Worm (Caenorhabditis elegans) whole organism, L4 larva: Measurements from ENCODE around the gene M01E10.3.

Experiments
- D1046.2 ChIP-seq: fragments of 200-800 bp; sonication (Bioruptor generic); IDR thresholded peaks from 2 replicates; pipeline ENCODE4 v1.3.6; 2022; ENCODE audit warnings: missing genetic modification characterization, missing compliant biosample characterization
- F44E2.7 ChIP-seq: fragments of 200-800 bp; sonication (Bioruptor generic); IDR thresholded peaks from 2 replicates; pipeline ENCODE4 v2.1.2; 2022; ENCODE audit warnings: missing genetic modification characterization, missing compliant biosample characterization
- Y105C5A.15 ChIP-seq: fragments of 200-800 bp; sonication (Bioruptor generic); IDR thresholded peaks from 2 replicates; pipeline ENCODE4 v1.3.6; 2022; ENCODE audit warnings: missing genetic modification characterization, missing compliant biosample characterization
- aha-1 ChIP-seq: fragments of 150-350 bp; peaks from one replicate; lab custom pipeline; 2014; ENCODE audit warnings: missing biosample characterization, missing genetic modification characterization
- arid-1 ChIP-seq: fragments of 200-800 bp; sonication (Bioruptor generic); conservative IDR thresholded peaks from 2 replicates; pipeline ENCODE4 v1.3.6; 2022; ENCODE audit warnings: missing genetic modification reagents, missing genetic modification characterization, missing compliant biosample characterization
- ceh-32 ChIP-seq: sonication (generic microtip); optimal IDR thresholded peaks from 2 replicates; lab custom pipeline; 2016; ENCODE audit warnings: mild to moderate bottlenecking, missing genetic modification characterization, missing compliant biosample characterization; ENCODE audit not compliant: poor library complexity
- ces-1 ChIP-seq: fragments of 150-350 bp; sonication (generic microtip); optimal IDR thresholded peaks from 4 replicates; lab custom pipeline; 2014; ENCODE audit warnings: missing biosample characterization, missing genetic modification reagents, missing genetic modification characterization
- daf-12 ChIP-seq: fragments of 150-350 bp; optimal IDR thresholded peaks from 2 replicates; lab custom pipeline; 2014; ENCODE audit warnings: missing biosample characterization, missing genetic modification reagents, missing genetic modification characterization
- daf-16 ChIP-seq, 3 experiments: sonication (generic microtip); optimal IDR thresholded peaks; 2 replicates each; lab custom pipeline; 2016 to 2017; ENCODE audit warnings: missing genetic modification characterization in 3 of 3, missing genetic modification reagents in 3 of 3, mild to moderate bottlenecking in 2 of 3, missing compliant biosample characterization in 2 of 3, missing biosample characterization in 1 of 3, moderate library complexity in 1 of 3
- dmd-6 ChIP-seq: fragments of 200-800 bp; sonication (Bioruptor generic); IDR thresholded peaks from 2 replicates; pipeline ENCODE4 v1.3.6; 2022; ENCODE audit warnings: missing genetic modification reagents, missing genetic modification characterization, missing compliant biosample characterization
- dpl-1 ChIP-seq: fragments of 150-350 bp; optimal IDR thresholded peaks from 2 replicates; lab custom pipeline; 2014; ENCODE audit warnings: missing biosample characterization, missing genetic modification reagents, missing genetic modification characterization
- duxl-1 ChIP-seq: sonication (generic microtip); optimal IDR thresholded peaks from 2 replicates; lab custom pipeline; 2016; ENCODE audit warnings: mild to moderate bottlenecking, missing genetic modification characterization, moderate library complexity, missing compliant biosample characterization; ENCODE audit not compliant: poor library complexity
- dve-1 ChIP-seq: sonication (generic microtip); optimal IDR thresholded peaks from 2 replicates; lab custom pipeline; 2017; ENCODE audit warnings: antibody characterized with exemption, mild to moderate bottlenecking, missing genetic modification characterization, missing compliant biosample characterization; ENCODE audit not compliant: insufficient read depth
- hif-1 ChIP-seq, 2 experiments: sonication (generic microtip); optimal IDR thresholded peaks; 2 replicates each; lab custom pipeline; 2016 to 2017; ENCODE audit warnings: missing compliant biosample characterization in 2 of 2, missing genetic modification characterization in 2 of 2, missing genetic modification reagents in 2 of 2, missing genotype in 2 of 2, mild to moderate bottlenecking in 1 of 2
- hlh-11 ChIP-seq: fragments of 200-800 bp; sonication (Bioruptor generic); optimal IDR thresholded peaks from 2 replicates; lab custom pipeline; 2018; ENCODE audit warnings: mild to moderate bottlenecking, missing genetic modification characterization, missing compliant biosample characterization
- hlh-30 ChIP-seq: sonication (generic microtip); optimal IDR thresholded peaks from 2 replicates; lab custom pipeline; 2017; ENCODE audit warnings: antibody characterized with exemption, mild to moderate bottlenecking, missing genetic modification characterization, missing compliant biosample characterization; ENCODE audit not compliant: insufficient read depth
- hmg-1.1 ChIP-seq: fragments of 200-800 bp; sonication (Bioruptor generic); IDR thresholded peaks from 2 replicates; pipeline ENCODE4 v1.3.6; 2022; ENCODE audit warnings: missing genetic modification reagents, missing genetic modification characterization, missing compliant biosample characterization
- jun-1 ChIP-seq: fragments of 150-350 bp; optimal IDR thresholded peaks from 2 replicates; lab custom pipeline; 2014; ENCODE audit warnings: missing biosample characterization, missing genetic modification reagents, missing genetic modification characterization
- lin-13 ChIP-seq: fragments of 150-350 bp; optimal IDR thresholded peaks from 2 replicates; lab custom pipeline; 2014; ENCODE audit warnings: missing biosample characterization, missing genetic modification reagents, missing genetic modification characterization
- lin-15B ChIP-seq: fragments of 150-350 bp; sonication (generic microtip); optimal IDR thresholded peaks from 3 replicates; lab custom pipeline; 2014; ENCODE audit warnings: missing biosample characterization, missing genetic modification characterization
- lin-38 ChIP-seq: fragments of 200-800 bp; sonication (Bioruptor generic); IDR thresholded peaks from 2 replicates; pipeline ENCODE4 v1.3.6; 2022; ENCODE audit warnings: missing genetic modification reagents, missing genetic modification characterization, missing compliant biosample characterization
- lsy-2 ChIP-seq, 2 experiments: fragments of 150-350 bp in 1 of 2; sonication (generic microtip) in 1 of 2; optimal IDR thresholded peaks; 2 replicates each; lab custom pipeline; 2014 to 2017; ENCODE audit warnings: missing biosample characterization in 2 of 2, missing genetic modification characterization in 2 of 2
- madf-5 ChIP-seq, 2 experiments: fragments of 200-800 bp; sonication (Bioruptor generic); IDR thresholded peaks; 2 replicates each; pipeline ENCODE4 v1.3.6; 2022; ENCODE audit warnings: missing compliant biosample characterization in 2 of 2, missing genetic modification characterization in 2 of 2
- madf-9 ChIP-seq: fragments of 200-800 bp; sonication (Bioruptor generic); conservative IDR thresholded peaks from 2 replicates; pipeline ENCODE4 v1.3.6; 2022; ENCODE audit warnings: missing genetic modification reagents, missing genetic modification characterization, missing compliant biosample characterization
- mdl-1 ChIP-seq, 2 experiments: fragments of 150-350 bp in 1 of 2; sonication (generic microtip) in 1 of 2; optimal IDR thresholded peaks; 2 replicates each; lab custom pipeline; 2014 to 2017; ENCODE audit warnings: missing biosample characterization in 2 of 2, missing genetic modification characterization in 2 of 2
- mdt-29 ChIP-seq: fragments of 200-800 bp; sonication (Bioruptor generic); IDR thresholded peaks from 2 replicates; pipeline ENCODE4 v1.3.6; 2022; ENCODE audit warnings: missing genetic modification reagents, missing genetic modification characterization, missing compliant biosample characterization
- mep-1 ChIP-seq: fragments of 150-350 bp; sonication (generic microtip); optimal IDR thresholded peaks from 3 replicates; lab custom pipeline; 2014; ENCODE audit warnings: missing biosample characterization, missing genetic modification characterization
- mes-2 ChIP-seq: sonication (generic microtip); optimal IDR thresholded peaks from 2 replicates; lab custom pipeline; 2016; ENCODE audit warnings: missing genotype, mild to moderate bottlenecking, missing genetic modification characterization, missing compliant biosample characterization; ENCODE audit not compliant: poor library complexity, severe bottlenecking
- nhr-10 ChIP-seq: fragments of 150-350 bp; optimal IDR thresholded peaks from 2 replicates; lab custom pipeline; 2014; ENCODE audit warnings: missing biosample characterization, missing genetic modification characterization
- nhr-102 ChIP-seq: sonication (generic microtip); optimal IDR thresholded peaks from 2 replicates; lab custom pipeline; 2016; ENCODE audit warnings: mild to moderate bottlenecking, missing genetic modification characterization, moderate library complexity, missing compliant biosample characterization
- nhr-11 ChIP-seq: fragments of 150-350 bp; optimal IDR thresholded peaks from 2 replicates; lab custom pipeline; 2014; ENCODE audit warnings: missing biosample characterization, missing genetic modification characterization
- nhr-111 ChIP-seq: fragments of 200-800 bp; sonication (Bioruptor generic); optimal IDR thresholded peaks from 2 replicates; lab custom pipeline; 2018; ENCODE audit warnings: mild to moderate bottlenecking, missing genetic modification characterization, missing compliant biosample characterization
- nhr-25 ChIP-seq: sonication (generic microtip); optimal IDR thresholded peaks from 2 replicates; lab custom pipeline; 2017; ENCODE audit warnings: missing genetic modification characterization, mild to moderate bottlenecking, missing compliant biosample characterization, antibody characterized with exemption, moderate library complexity, borderline replicate concordance; ENCODE audit not compliant: insufficient read depth
- nhr-28 ChIP-seq: fragments of 150-350 bp; optimal IDR thresholded peaks from 2 replicates; lab custom pipeline; 2014; ENCODE audit warnings: missing biosample characterization, missing genetic modification characterization
- nhr-6 ChIP-seq: fragments of 150-350 bp; optimal IDR thresholded peaks from 2 replicates; lab custom pipeline; 2014; ENCODE audit warnings: missing biosample characterization, missing genetic modification characterization
- nhr-76 ChIP-seq: fragments of 150-350 bp; optimal IDR thresholded peaks from 2 replicates; lab custom pipeline; 2014; ENCODE audit warnings: missing biosample characterization, missing genetic modification characterization
- nhr-77 ChIP-seq: fragments of 150-350 bp; optimal IDR thresholded peaks from 2 replicates; lab custom pipeline; 2014; ENCODE audit warnings: missing biosample characterization, missing genetic modification characterization
- pha-4 ChIP-seq, 2 experiments: fragments of 150-350 bp in 1 of 2; fragments of 200-800 bp in 1 of 2; sonication (Bioruptor generic) in 1 of 2; IDR thresholded peaks in 1 of 2; optimal IDR thresholded peaks in 1 of 2; 2 replicates each; pipeline versions ENCODE4 v1.3.6 to Lab custom; 2014 to 2022; ENCODE audit warnings: missing genetic modification characterization in 2 of 2, missing genetic modification reagents in 2 of 2, missing biosample characterization in 1 of 2, missing compliant biosample characterization in 1 of 2
- php-3 ChIP-seq: fragments of 200-800 bp; sonication (Bioruptor generic); IDR thresholded peaks from 2 replicates; pipeline ENCODE4 v1.3.6; 2022; ENCODE audit warnings: missing genetic modification reagents, missing genetic modification characterization, missing compliant biosample characterization
- pqm-1 ChIP-seq: sonication (generic microtip); optimal IDR thresholded peaks from 2 replicates; lab custom pipeline; 2017; ENCODE audit warnings: missing biosample characterization, missing genetic modification characterization
- set-16 ChIP-seq: fragments of 200-800 bp; sonication (Bioruptor generic); IDR thresholded peaks from 2 replicates; pipeline ENCODE4 v1.3.6; 2022; ENCODE audit warnings: missing genetic modification reagents, missing genetic modification characterization, missing compliant biosample characterization
- spr-1 ChIP-seq: sonication (generic microtip); optimal IDR thresholded peaks from 2 replicates; lab custom pipeline; 2016; ENCODE audit warnings: mild to moderate bottlenecking, missing genetic modification characterization, missing compliant biosample characterization
- tra-1 ChIP-seq: fragments of 200-800 bp; sonication (Bioruptor generic); IDR thresholded peaks from 2 replicates; pipeline ENCODE4 v1.3.6; 2022; ENCODE audit warnings: missing genetic modification reagents, missing genetic modification characterization, missing compliant biosample characterization
- unc-62 ChIP-seq, 3 experiments: fragments of 150-350 bp in 1 of 3; sonication (generic microtip); optimal IDR thresholded peaks in 2 of 3; peaks in 1 of 3; 1 replicate in 1 of 3; 2 replicates in 2 of 3; lab custom pipeline; 2014 to 2017; ENCODE audit warnings: missing biosample characterization in 3 of 3, missing genetic modification characterization in 3 of 3, missing genetic modification reagents in 3 of 3, missing genotype in 1 of 3
- zip-2 ChIP-seq: fragments of 150-350 bp; optimal IDR thresholded peaks from 2 replicates; lab custom pipeline; 2014; ENCODE audit warnings: missing biosample characterization, missing genetic modification characterization

M01E10.3 gene

DNA sequence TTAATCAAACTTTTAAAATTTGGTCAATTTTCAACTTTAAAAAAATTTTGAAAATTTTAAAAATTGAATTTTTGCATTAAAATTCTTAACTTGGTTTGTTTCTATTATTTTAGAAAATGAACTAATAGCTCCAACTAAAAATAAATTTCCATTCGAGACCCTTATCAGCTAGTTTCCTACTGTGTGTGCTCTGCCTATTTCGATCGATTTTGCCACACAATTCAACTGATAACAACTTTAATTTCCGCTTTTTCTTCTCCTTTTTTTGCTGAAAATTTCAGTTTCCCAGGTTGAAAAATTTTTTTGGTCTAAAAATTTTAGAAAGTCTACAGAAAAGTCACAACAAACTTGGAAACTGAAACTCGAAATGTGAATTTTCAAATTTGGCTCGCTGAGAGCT lies 37.4 kb upstream of the M01E10.3 start:
- no peak for TF ChIP-seq daf-16 (GFP tag; optimal IDR thresholded peaks at IDR 0.05; lab: Kevin White, UChicago)
- TF ChIP-seq daf-16 (tag; optimal IDR thresholded peaks at IDR 0.05; lab: Kevin White, UChicago): peak; percentile 54
- no peak for TF ChIP-seq mdt-29
- peak; percentile 64 for TF ChIP-seq pqm-1 (tag; lab: Kevin White, UChicago)
- no peak for TF ChIP-seq F44E2.7 (GFP tag; lab: Robert Waterston, UW)
- TF ChIP-seq lin-15B (tag; lab: Kevin White, UChicago): no peak
- peak; percentile 65 for TF ChIP-seq nhr-28
- no peak for TF ChIP-seq madf-9 (GFP tag; lab: Robert Waterston, UW)
- TF ChIP-seq spr-1 (tag; lab: Kevin White, UChicago): no peak
- peak in 1 of 2 experiments; percentile 57 for TF ChIP-seq unc-62 (GFP tag; optimal IDR thresholded peaks at IDR 0.05 in 1 of 2; lab: Kevin White, UChicago)
- TF ChIP-seq unc-62 (tag; optimal IDR thresholded peaks at IDR 0.05; lab: Kevin White, UChicago): no peak
- TF ChIP-seq ceh-32: no peak
- no peak for TF ChIP-seq nhr-11 (tag; lab: Kevin White, UChicago)
- TF ChIP-seq dmd-6 (GFP tag; lab: Robert Waterston, UW): peak; percentile 6; the same call in 1 of the 2 replicates
- TF ChIP-seq nhr-6 (tag; lab: Kevin White, UChicago): no peak
- TF ChIP-seq dve-1 (tag; lab: Kevin White, UChicago): peak; percentile 20
- TF ChIP-seq ces-1: no peak

DNA sequence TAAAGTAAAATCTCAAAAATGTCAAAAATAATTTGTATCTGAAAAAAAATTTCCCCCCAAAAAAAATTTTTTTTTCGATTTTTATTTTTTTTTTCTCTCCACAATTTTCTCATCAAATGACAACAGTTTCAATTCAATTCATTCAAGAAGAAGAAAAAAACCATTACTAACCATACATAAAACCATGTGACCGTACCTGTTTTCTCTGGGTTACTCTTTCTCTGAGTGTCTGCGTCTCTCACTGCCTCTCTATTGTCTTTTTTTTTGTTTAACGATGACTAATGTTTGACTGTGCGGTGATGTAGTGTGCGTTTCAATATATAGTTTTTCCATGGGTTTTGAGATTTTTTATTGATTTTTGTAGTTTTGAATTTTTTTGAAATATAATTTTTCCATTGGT lies 36.7 kb upstream of the M01E10.3 start:
- no peak for TF ChIP-seq Y105C5A.15 (GFP tag; lab: Robert Waterston, UW)
- TF ChIP-seq nhr-25 (tag; lab: Kevin White, UChicago): peak; percentile 3
- peak in 1 of 2 experiments; percentile 83 for TF ChIP-seq lsy-2 (tag; optimal IDR thresholded peaks at IDR 0.05; lab: Kevin White, UChicago)
- peak; percentile 39 for TF ChIP-seq nhr-76
- TF ChIP-seq dve-1 (tag; lab: Kevin White, UChicago): peak; percentile 96
- peak; percentile 89 for TF ChIP-seq hlh-30 (tag; lab: Kevin White, UChicago)
- peak; percentile 72 for TF ChIP-seq duxl-1 (tag; lab: Kevin White, UChicago)
- no peak for TF ChIP-seq nhr-102 (tag; lab: Kevin White, UChicago)
- TF ChIP-seq unc-62 (GFP tag; optimal IDR thresholded peaks at IDR 0.05 in 1 of 2; lab: Kevin White, UChicago): peak in 1 of 2 experiments; percentile 26
- TF ChIP-seq unc-62 (tag; optimal IDR thresholded peaks at IDR 0.05; lab: Kevin White, UChicago): no peak
- TF ChIP-seq nhr-10 (tag; lab: Kevin White, UChicago): no peak
- TF ChIP-seq nhr-111: no peak
- TF ChIP-seq nhr-28: peak; percentile 93
- TF ChIP-seq pha-4 (GFP tag; IDR thresholded peaks at IDR 0.05; lab: Robert Waterston, UW): no peak
- peak; percentile 94 for TF ChIP-seq pha-4 (tag; optimal IDR thresholded peaks at IDR 0.05; lab: Kevin White, UChicago)
- TF ChIP-seq madf-5 (GFP tag; IDR thresholded peaks at IDR 0.05; lab: Robert Waterston, UW): no peak
- TF ChIP-seq dpl-1: peak; percentile 5
- TF ChIP-seq tra-1: no peak
- TF ChIP-seq jun-1 (tag; lab: Kevin White, UChicago): peak; percentile 45
- no peak for TF ChIP-seq zip-2 (tag; lab: Kevin White, UChicago)
- peak; percentile 36 for TF ChIP-seq lin-38 (GFP tag; lab: Robert Waterston, UW)
- TF ChIP-seq lin-15B (tag; lab: Kevin White, UChicago): no peak
- peak; percentile 66 for TF ChIP-seq dmd-6 (GFP tag; lab: Robert Waterston, UW)
- TF ChIP-seq daf-16 (GFP tag; optimal IDR thresholded peaks at IDR 0.05; lab: Kevin White, UChicago): no peak
- peak; percentile 89 for TF ChIP-seq daf-16 (tag; optimal IDR thresholded peaks at IDR 0.05; lab: Kevin White, UChicago)
- peak; percentile 71 for TF ChIP-seq lin-13 (GFP tag; lab: Kevin White, UChicago)
- TF ChIP-seq mdl-1 (tag; optimal IDR thresholded peaks at IDR 0.05; lab: Kevin White, UChicago): peak in 1 of 2 experiments; percentile 66
- peak; percentile 83 for TF ChIP-seq mep-1 (tag; lab: Kevin White, UChicago)
- no peak for TF ChIP-seq set-16
- no peak for TF ChIP-seq arid-1 (GFP tag; lab: Robert Waterston, UW)
- TF ChIP-seq daf-12 (tag; lab: Kevin White, UChicago): no peak
- peak; percentile 43 for TF ChIP-seq hmg-1.1 (GFP tag; lab: Robert Waterston, UW)
- peak; percentile 68 for TF ChIP-seq mes-2 (tag; lab: Kevin White, UChicago)
- TF ChIP-seq hif-1 (tag; optimal IDR thresholded peaks at IDR 0.05; lab: Kevin White, UChicago): peak in 1 of 2 experiments; percentile 17
- peak; percentile 81 for TF ChIP-seq nhr-6 (tag; lab: Kevin White, UChicago)
- TF ChIP-seq hlh-11: peak; percentile 77
- peak; percentile 19; the same call in 1 of the 2 replicates for TF ChIP-seq php-3 (GFP tag; lab: Robert Waterston, UW)
- peak; percentile 2 for TF ChIP-seq aha-1 (tag; lab: Kevin White, UChicago)
- TF ChIP-seq D1046.2: no peak
- peak; percentile 42 for TF ChIP-seq nhr-77 (tag; lab: Kevin White, UChicago)
